Worm (Caenorhabditis elegans) whole organism, L2 larva: ENCODE results near the gene F54D5.24.

ENCODE experiments used
- ceh-16 ChIP-seq: fragments of 150-350 bp; optimal IDR thresholded peaks from 2 replicates; lab custom pipeline; 2014; ENCODE audit warnings: missing biosample characterization, missing genetic modification characterization
- ceh-82 ChIP-seq: fragments of 150-350 bp; optimal IDR thresholded peaks from 2 replicates; lab custom pipeline; 2014; ENCODE audit warnings: missing biosample characterization, missing genetic modification characterization
- egl-27 ChIP-seq: sonication (generic microtip); optimal IDR thresholded peaks from 3 replicates; lab custom pipeline; 2017; ENCODE audit warnings: missing biosample characterization, missing genetic modification reagents, missing genetic modification characterization
- fos-1 ChIP-seq: fragments of 150-350 bp; optimal IDR thresholded peaks from 2 replicates; lab custom pipeline; 2014; ENCODE audit warnings: missing biosample characterization, missing genetic modification characterization
- lin-13 ChIP-seq: fragments of 150-350 bp; optimal IDR thresholded peaks from 2 replicates; lab custom pipeline; 2014; ENCODE audit warnings: missing biosample characterization, missing genetic modification reagents, missing genetic modification characterization
- lin-39 ChIP-seq: fragments of 150-350 bp; optimal IDR thresholded peaks from 2 replicates; lab custom pipeline; 2014; ENCODE audit warnings: missing biosample characterization, missing genetic modification reagents, missing genetic modification characterization
- mdl-1 ChIP-seq, 2 experiments: fragments of 150-350 bp in 1 of 2; sonication (generic microtip) in 1 of 2; optimal IDR thresholded peaks; 2 replicates each; lab custom pipeline; 2017; ENCODE audit warnings: missing biosample characterization in 2 of 2, missing genetic modification characterization in 2 of 2
- nhr-10 ChIP-seq: sonication (generic microtip); optimal IDR thresholded peaks from 2 replicates; lab custom pipeline; 2017; ENCODE audit warnings: missing biosample characterization, missing genetic modification characterization
- nhr-21 ChIP-seq: fragments of 150-350 bp; optimal IDR thresholded peaks from 2 replicates; lab custom pipeline; 2014; ENCODE audit warnings: missing biosample characterization, missing genetic modification characterization
- peb-1 ChIP-seq: fragments of 150-350 bp; optimal IDR thresholded peaks from 2 replicates; lab custom pipeline; 2014; ENCODE audit warnings: missing biosample characterization, missing genetic modification characterization
- skn-1 ChIP-seq: sonication (generic microtip); optimal IDR thresholded peaks from 2 replicates; lab custom pipeline; 2017; ENCODE audit warnings: missing biosample characterization, missing genetic modification characterization
- unc-62 ChIP-seq: fragments of 150-350 bp; optimal IDR thresholded peaks from 2 replicates; lab custom pipeline; 2014; ENCODE audit warnings: missing biosample characterization, missing genetic modification reagents, missing genetic modification characterization

ce11 chrII:11512921-11513320 lies 42.8 kb upstream of the F54D5.24 start:
- TF ChIP-seq nhr-21 (tag; lab: Kevin White, UChicago), result no peak
- TF ChIP-seq ceh-82, result no peak
- TF ChIP-seq unc-62 (GFP tag; lab: Kevin White, UChicago), result no peak
- no peak for TF ChIP-seq nhr-10 (tag; lab: Kevin White, UChicago)
- TF ChIP-seq mdl-1 (tag; optimal IDR thresholded peaks at IDR 0.05; lab: Kevin White, UChicago), result no peak
- no peak for TF ChIP-seq ceh-16 (tag; lab: Kevin White, UChicago)
- no peak for TF ChIP-seq lin-13
- no peak for TF ChIP-seq egl-27 (tag; lab: Kevin White, UChicago)
- no peak for TF ChIP-seq lin-39 (tag; lab: Kevin White, UChicago)
- TF ChIP-seq skn-1 (tag; lab: Kevin White, UChicago), result no peak
- TF ChIP-seq fos-1, result no peak
- no peak for TF ChIP-seq peb-1 (tag; lab: Kevin White, UChicago)
